Worm (Caenorhabditis elegans): ENCODE data around the gene E02H9.13.
A peak's percentile ranks its signal among the peaks of the same experiment; 100 is the strongest.

The E02H9.13 gene

DNA sequence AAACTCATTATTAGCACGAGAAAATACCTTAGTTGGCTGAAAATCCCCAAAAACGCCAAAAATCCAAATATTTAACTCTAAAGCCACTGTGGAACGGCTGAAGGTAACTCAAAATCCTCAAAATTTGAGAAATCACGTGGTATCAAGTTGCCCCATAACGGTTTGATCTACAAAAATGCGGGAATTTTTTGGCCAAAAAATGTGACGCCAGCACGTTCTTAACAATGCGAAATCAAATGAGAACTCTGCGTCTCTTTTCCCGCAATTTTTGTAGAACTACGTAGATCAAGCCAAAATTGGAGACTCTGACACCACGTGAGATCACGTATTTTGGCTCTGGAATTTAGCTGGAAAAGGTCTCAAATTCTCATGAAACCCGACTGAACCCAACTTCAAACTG lies 36.2 kb upstream of the E02H9.13 start:
- TF ChIP-seq pha-4 (GFP tag; IDR thresholded peaks at IDR 0.05) (no peak), pha-4 (tag; optimal IDR thresholded peaks at IDR 0.05) (no peak), skn-1 (tag; optimal IDR thresholded peaks at IDR 0.05) (no peak), hlh-30 (tag; optimal IDR thresholded peaks at IDR 0.05; ENCODE audit: insufficient read depth) (no peak), nhr-11 (tag; optimal IDR thresholded peaks at IDR 0.05) (no peak), lin-38 (GFP tag; IDR thresholded peaks at IDR 0.05) (no peak), nhr-28 (tag; optimal IDR thresholded peaks at IDR 0.05) (no peak), T26A8.4 (GFP tag; IDR thresholded peaks at IDR 0.05) (no peak), daf-19 (GFP tag; conservative IDR thresholded peaks at IDR 0.05) (no peak), dmd-6 (GFP tag; IDR thresholded peaks at IDR 0.05) (no peak), cey-2 (tag; optimal IDR thresholded peaks at IDR 0.05; ENCODE audit: borderline replicate concordance, insufficient read depth) (no peak), ZK337.2 (GFP tag; IDR thresholded peaks at IDR 0.05) (no peak), F26F4.8 (GFP tag; conservative IDR thresholded peaks at IDR 0.05) (no peak)

DNA sequence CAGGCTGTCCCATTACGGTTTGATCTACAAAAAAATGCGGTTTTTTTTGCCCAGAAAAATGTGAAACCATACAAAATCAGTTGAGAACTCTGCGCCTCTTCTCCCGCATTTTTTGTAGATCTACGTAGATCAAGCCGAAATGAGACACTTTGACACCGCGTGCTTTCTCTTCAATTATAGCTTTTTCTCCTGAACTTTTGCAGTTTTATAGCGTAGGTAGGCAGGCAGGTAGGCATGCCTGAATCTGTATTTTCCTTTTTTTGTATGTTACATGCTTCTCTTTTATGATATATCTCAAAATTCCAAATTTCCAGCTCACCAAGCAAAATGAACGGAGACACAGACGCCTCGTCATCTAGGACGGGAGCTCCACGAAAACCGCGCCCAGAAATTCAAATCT lies 35.0 kb upstream of the E02H9.13 start, which contains the start of gene smg-6:
smg-6 (plus strand) TSS at position 301 of the 400 bp plus-strand sequence.
- TF ChIP-seq nhr-41 (GFP tag; IDR thresholded peaks at IDR 0.05): no peak
- TF ChIP-seq egl-43 (GFP tag; IDR thresholded peaks at IDR 0.05): no peak

DNA sequence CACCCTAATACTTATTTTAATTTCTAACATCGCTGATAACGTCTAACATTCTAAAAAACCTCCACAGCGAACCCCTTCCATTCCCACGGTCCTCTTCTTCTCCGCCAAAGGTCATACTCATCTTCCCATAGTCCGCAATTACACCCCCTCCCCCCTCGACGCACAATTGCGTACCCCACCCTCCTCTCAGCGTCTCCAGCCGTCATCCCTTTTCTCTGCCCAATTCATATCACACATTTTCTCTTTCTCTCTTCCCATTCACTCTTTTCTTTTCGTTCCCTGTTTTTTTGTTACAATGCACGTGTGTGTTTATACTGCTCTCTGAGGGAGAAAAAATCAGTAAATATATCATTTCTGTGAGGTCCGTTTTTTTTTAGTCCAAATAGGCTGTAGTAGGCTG lies 33.3 kb upstream of the E02H9.13 start:
- TF ChIP-seq dve-1 (tag; optimal IDR thresholded peaks at IDR 0.05; ENCODE audit: insufficient read depth) (peak; percentile 53), nhr-42 (GFP tag; IDR thresholded peaks at IDR 0.05) (no peak), daf-16 (GFP tag; optimal IDR thresholded peaks at IDR 0.05) (no peak), daf-16 (tag; optimal IDR thresholded peaks at IDR 0.05) (peak; percentile 47), nhr-28 (tag; optimal IDR thresholded peaks at IDR 0.05) (peak; percentile 70), nhr-41 (GFP tag; IDR thresholded peaks at IDR 0.05) (no peak), egl-43 (GFP tag; IDR thresholded peaks at IDR 0.05) (peak; percentile 48; the same call in 1 of the 2 replicates), T20F7.1 (GFP tag; optimal IDR thresholded peaks at IDR 0.05) (no peak), mdl-1 (tag; optimal IDR thresholded peaks at IDR 0.05) (peak; percentile 33 to 92), tra-1 (GFP tag; IDR thresholded peaks at IDR 0.05) (no peak), snpc-4 (tag; optimal IDR thresholded peaks at IDR 0.05) (no peak), mxl-2 (GFP tag; conservative IDR thresholded peaks at IDR 0.05) (no peak), D1046.2 (GFP tag; IDR thresholded peaks at IDR 0.05) (no peak), nhr-6 (tag; optimal IDR thresholded peaks at IDR 0.05) (peak; percentile 39), mes-2 (tag; optimal IDR thresholded peaks at IDR 0.05; ENCODE audit: poor library complexity, severe bottlenecking) (peak; percentile 65), set-16 (GFP tag; IDR thresholded peaks at IDR 0.05) (peak; percentile 38; the same call in 1 of the 2 replicates), dpl-1 (GFP tag; optimal IDR thresholded peaks at IDR 0.05) (peak; percentile 57), mxl-3 (GFP tag; optimal IDR thresholded peaks at IDR 0.05) (peak; percentile 87), arid-1 (GFP tag; conservative IDR thresholded peaks at IDR 0.05) (0 out of 2 replicates have a peak, but pooled peaks have one; percentile 23), hmg-1.1 (GFP tag; IDR thresholded peaks at IDR 0.05) (peak; percentile 72), hlh-30 (tag; optimal IDR thresholded peaks at IDR 0.05; ENCODE audit: insufficient read depth) (peak; percentile 83), daf-12 (tag; optimal IDR thresholded peaks at IDR 0.05) (no peak), lir-3 (tag; optimal IDR thresholded peaks at IDR 0.05) (no peak), zfp-3 (GFP tag; conservative IDR thresholded peaks at IDR 0.05) (no peak), sdz-12 (GFP tag; optimal IDR thresholded peaks at IDR 0.05) (no peak), lin-13 (GFP tag; optimal IDR thresholded peaks at IDR 0.05) (peak; percentile 54), dmd-6 (GFP tag; IDR thresholded peaks at IDR 0.05) (peak; percentile 37), lim-7 (GFP tag; IDR thresholded peaks at IDR 0.05) (0 out of 2 replicates have a peak, but pooled peaks have one; percentile 12), ceh-20 (GFP tag; IDR thresholded peaks at IDR 0.05) (0 out of 2 replicates have a peak, but pooled peaks have one; percentile 37), lin-38 (GFP tag; IDR thresholded peaks at IDR 0.05) (peak; percentile 61), ZK337.2 (GFP tag; IDR thresholded peaks at IDR 0.05) (peak; percentile 40; the same call in 1 of the 2 replicates), lsy-2 (tag; optimal IDR thresholded peaks at IDR 0.05) (peak in 1 of 2 experiments; percentile 73), nhr-102 (tag; optimal IDR thresholded peaks at IDR 0.05) (no peak), hlh-11 (tag; optimal IDR thresholded peaks at IDR 0.05) (peak; percentile 77), T26A8.4 (GFP tag; IDR thresholded peaks at IDR 0.05) (0 out of 2 replicates have a peak, but pooled peaks have one; percentile 32), pha-4 (GFP tag; IDR thresholded peaks at IDR 0.05) (no peak; the same call in 1 of the 2 replicates), pha-4 (tag; optimal IDR thresholded peaks at IDR 0.05) (peak; percentile 72), aha-1 (tag) (peak; percentile 26), fkh-10 (GFP tag; optimal IDR thresholded peaks at IDR 0.05) (no peak), mep-1 (tag; optimal IDR thresholded peaks at IDR 0.05) (peak; percentile 85)
